Fruit fly (Drosophila melanogaster) whole organism: ENCODE measurements around the gene CG2794.

Experiments
- CG8478 ChIP-seq: fragments of >200 bp; optimal IDR thresholded peaks from 2 replicates; lab custom pipeline; 2018; ENCODE audit warnings: inconsistent platforms
- Dll ChIP-seq: fragments of >200 bp; optimal IDR thresholded peaks from 2 replicates; lab custom pipeline; 2017
- pan ChIP-seq: fragments of >200 bp; optimal IDR thresholded peaks from 2 replicates; lab custom pipeline; 2017
- usp ChIP-seq: fragments of >200 bp; optimal IDR thresholded peaks from 2 replicates; lab custom pipeline; 2017; ENCODE audit warnings: missing biosample characterization, missing genetic modification characterization, mixed read lengths

- no peak for TF ChIP-seq CG8478 (lab: Kevin White, UChicago)
- no peak for TF ChIP-seq pan
- no peak for TF ChIP-seq usp
- no peak for TF ChIP-seq Dll (lab: Kevin White, UChicago)
These were observed 37.0 kb upstream of the CG2794 start for dm6 chr2L:526924-527307.
